Fruit fly (Drosophila melanogaster) S2 (cell line): ENCODE results near the gene Jon25Biii.

Experiments
- CG8478 ChIP-seq: fragments of >200 bp; optimal IDR thresholded peaks from 2 replicates; lab custom pipeline; 2018
- CTCF ChIP-seq, 2 experiments: fragments of >200 bp; optimal IDR thresholded peaks; 2 replicates each; lab custom pipeline; 2018

- TF ChIP-seq CTCF (optimal IDR thresholded peaks at IDR 0.05; lab: Kevin White, UChicago) (no peak), CG8478 (lab: Kevin White, UChicago) (no peak)
Observed at dm6 chr2L:4945300-4945699, 5.3 kb downstream of the Jon25Biii start, which contains the start of the genes mRpL24 and betaggt-I.
